Fruit fly (Drosophila melanogaster) whole organism, embryonic: Measurements from ENCODE around the gene CG10513.

ENCODE experiments used
- Atf3 ChIP-seq: fragments of 200-800 bp; sonication (Bioruptor generic); optimal IDR thresholded peaks from 3 replicates; lab custom pipeline; 2016; ENCODE audit warnings: missing biosample characterization, missing genetic modification characterization
- CG12769 ChIP-seq: fragments of 200-800 bp; sonication (Bioruptor generic); optimal IDR thresholded peaks from 2 replicates; lab custom pipeline; 2019; ENCODE audit warnings: missing biosample characterization, mild to moderate bottlenecking, missing genetic modification characterization, moderate library complexity
- CG13894 ChIP-seq: fragments of 200-800 bp; sonication (Bioruptor generic); optimal IDR thresholded peaks from 3 replicates; lab custom pipeline; 2018; ENCODE audit warnings: missing biosample characterization, mild to moderate bottlenecking, missing genetic modification characterization, moderate library complexity
- CG14667 ChIP-seq: fragments of 200-800 bp; sonication (Bioruptor generic); IDR thresholded peaks from 2 replicates; pipeline ENCODE4 v1.3.6; 2022; ENCODE audit warnings: missing biosample characterization, missing genetic modification characterization
- CG15269 ChIP-seq: fragments of 200-800 bp; sonication (Bioruptor generic); optimal IDR thresholded peaks from 2 replicates; lab custom pipeline; 2018; ENCODE audit warnings: missing biosample characterization, mild to moderate bottlenecking, missing genetic modification characterization, moderate library complexity
- CG15514 ChIP-seq: fragments of 200-800 bp; sonication (Bioruptor generic); optimal IDR thresholded peaks from 3 replicates; lab custom pipeline; 2017; ENCODE audit warnings: missing biosample characterization, missing genetic modification characterization, mild to moderate bottlenecking, moderate library complexity, missing genetic modification reagents
- CG2202 ChIP-seq: fragments of 200-800 bp; sonication (Bioruptor generic); optimal IDR thresholded peaks from 2 replicates; lab custom pipeline; 2018; ENCODE audit warnings: missing biosample characterization, mild to moderate bottlenecking, missing genetic modification characterization
- CG30403 ChIP-seq: fragments of 200-800 bp; sonication (Bioruptor generic); optimal IDR thresholded peaks from 3 replicates; lab custom pipeline; 2016; ENCODE audit warnings: missing biosample characterization, missing genetic modification characterization
- CG3163 ChIP-seq: fragments of 200-800 bp; sonication (Bioruptor generic); optimal IDR thresholded peaks from 3 replicates; lab custom pipeline; 2016; ENCODE audit warnings: missing biosample characterization, missing genetic modification characterization
- CG34376 ChIP-seq: fragments of 200-800 bp; sonication (Bioruptor generic); optimal IDR thresholded peaks from 2 replicates; lab custom pipeline; 2018; ENCODE audit warnings: missing biosample characterization, mild to moderate bottlenecking, missing genetic modification characterization
- CG4282 ChIP-seq: fragments of 200-800 bp; sonication (Bioruptor generic); optimal IDR thresholded peaks from 2 replicates; lab custom pipeline; 2016; ENCODE audit warnings: missing biosample characterization, missing genetic modification characterization
- CG5953 ChIP-seq: fragments of 200-800 bp; sonication (Bioruptor generic); IDR thresholded peaks from 2 replicates; pipeline ENCODE4 v1.3.6; 2022; ENCODE audit warnings: missing biosample characterization, missing genetic modification characterization
- CG7556 ChIP-seq: fragments of 200-800 bp; sonication (Bioruptor generic); optimal IDR thresholded peaks from 2 replicates; lab custom pipeline; 2017; ENCODE audit warnings: missing biosample characterization, mild to moderate bottlenecking, missing genetic modification characterization
- CG8290 ChIP-seq, 3 experiments: fragments of 200-800 bp; sonication (Bioruptor generic); optimal IDR thresholded peaks; 2 replicates each; lab custom pipeline; 2016 to 2019; ENCODE audit warnings: missing biosample characterization in 3 of 3, missing genetic modification characterization in 3 of 3, mild to moderate bottlenecking in 2 of 3, moderate library complexity in 1 of 3
- CG8944 ChIP-seq: fragments of 200-800 bp; sonication (Bioruptor generic); optimal IDR thresholded peaks from 3 replicates; lab custom pipeline; 2016; ENCODE audit warnings: missing biosample characterization, missing genetic modification characterization
- CG9876 ChIP-seq: fragments of 200-800 bp; sonication (Bioruptor generic); optimal IDR thresholded peaks from 2 replicates; lab custom pipeline; 2016; ENCODE audit warnings: missing biosample characterization, missing genetic modification characterization
- Camta ChIP-seq: fragments of 200-800 bp; sonication (Bioruptor generic); optimal IDR thresholded peaks from 2 replicates; lab custom pipeline; 2016; ENCODE audit warnings: missing biosample characterization, missing genetic modification characterization
- Eip74EF ChIP-seq, 2 experiments: fragments of 200-800 bp in 1 of 2; fragments of >200 bp in 1 of 2; sonication (Bioruptor generic) in 1 of 2; optimal IDR thresholded peaks; 2 replicates each; lab custom pipeline; 2017 to 2019; ENCODE audit warnings: missing biosample characterization in 2 of 2, missing genetic modification characterization in 2 of 2, mild to moderate bottlenecking in 1 of 2, moderate library complexity in 1 of 2
- H15 ChIP-seq: fragments of 200-800 bp; sonication (Bioruptor generic); IDR thresholded peaks from 3 replicates; pipeline ENCODE4 v1.3.6; 2022; ENCODE audit warnings: missing biosample characterization, missing genetic modification characterization
- Hr78 ChIP-seq, 2 experiments: fragments of 200-800 bp in 1 of 2; fragments of >200 bp in 1 of 2; sonication (Bioruptor generic) in 1 of 2; optimal IDR thresholded peaks; 2 replicates each; lab custom pipeline; 2017 to 2019; ENCODE audit warnings: missing biosample characterization in 2 of 2, missing genetic modification characterization in 2 of 2, mild to moderate bottlenecking in 1 of 2, moderate library complexity in 1 of 2
- Jarid2 ChIP-seq: fragments of 200-800 bp; sonication (Bioruptor generic); optimal IDR thresholded peaks from 3 replicates; lab custom pipeline; 2017; ENCODE audit warnings: mild to moderate bottlenecking, missing biosample characterization, missing genetic modification reagents, missing genetic modification characterization
- Mad ChIP-seq: fragments of 200-800 bp; sonication (Bioruptor generic); optimal IDR thresholded peaks from 2 replicates; lab custom pipeline; 2016; ENCODE audit warnings: missing biosample characterization, missing genetic modification characterization
- Nf-YB ChIP-seq: fragments of 200-800 bp; sonication (Bioruptor generic); optimal IDR thresholded peaks from 3 replicates; lab custom pipeline; 2019; ENCODE audit warnings: missing biosample characterization, mild to moderate bottlenecking, missing genetic modification characterization, moderate library complexity
- Stat92E ChIP-seq, 3 experiments: fragments of >200 bp in 2 of 3; fragments of 200-800 bp in 1 of 3; sonication (Bioruptor generic) in 1 of 3; optimal IDR thresholded peaks; 2 replicates each; lab custom pipeline; 2017 to 2019; ENCODE audit warnings: missing biosample characterization in 3 of 3, missing genetic modification characterization in 3 of 3, mild to moderate bottlenecking in 1 of 3, moderate library complexity in 1 of 3
- Trl ChIP-seq, 3 experiments: fragments of >200 bp in 2 of 3; fragments of 200-800 bp in 1 of 3; sonication (Bioruptor generic) in 1 of 3; optimal IDR thresholded peaks; 2 replicates in 1 of 3; 3 replicates in 2 of 3; lab custom pipeline; 2016 to 2017; ENCODE audit warnings: missing biosample characterization in 1 of 3, missing genetic modification characterization in 1 of 3
- ab ChIP-seq: fragments of 200-800 bp; sonication (Bioruptor generic); optimal IDR thresholded peaks from 2 replicates; lab custom pipeline; 2016; ENCODE audit warnings: missing biosample characterization, missing genetic modification characterization
- cad ChIP-seq: fragments of >200 bp; optimal IDR thresholded peaks from 2 replicates; lab custom pipeline; 2017; ENCODE audit warnings: missing biosample characterization, missing genetic modification characterization
- chinmo ChIP-seq: fragments of 200-800 bp; sonication (Bioruptor generic); IDR thresholded peaks from 4 replicates; pipeline ENCODE4 v1.3.6; 2022; ENCODE audit warnings: missing biosample characterization, missing genetic modification characterization; ENCODE audit not compliant: partially characterized antibody
- chn ChIP-seq: fragments of 200-800 bp; sonication (Bioruptor generic); optimal IDR thresholded peaks from 2 replicates; lab custom pipeline; 2016; ENCODE audit warnings: missing biosample characterization, missing genetic modification characterization
- cwo ChIP-seq: fragments of 200-800 bp; sonication (Bioruptor generic); optimal IDR thresholded peaks from 3 replicates; lab custom pipeline; 2017; ENCODE audit warnings: missing biosample characterization, missing genetic modification characterization, mild to moderate bottlenecking, moderate library complexity, missing genetic modification reagents
- danr ChIP-seq: fragments of 200-800 bp; sonication (Bioruptor generic); IDR thresholded peaks from 2 replicates; pipeline ENCODE4 v1.3.6; 2022; ENCODE audit warnings: missing biosample characterization, missing genetic modification characterization
- exex ChIP-seq: fragments of 200-800 bp; sonication (Bioruptor generic); optimal IDR thresholded peaks from 4 replicates; lab custom pipeline; 2018; ENCODE audit warnings: missing biosample characterization, mild to moderate bottlenecking, missing genetic modification characterization, moderate library complexity
- ftz-f1 ChIP-seq: fragments of 200-800 bp; sonication (Bioruptor generic); optimal IDR thresholded peaks from 2 replicates; lab custom pipeline; 2016; ENCODE audit warnings: missing biosample characterization, missing genetic modification characterization
- lab ChIP-seq: fragments of 200-800 bp; sonication (Bioruptor generic); optimal IDR thresholded peaks from 3 replicates; lab custom pipeline; 2017; ENCODE audit warnings: missing biosample characterization, missing genetic modification characterization, mild to moderate bottlenecking, moderate library complexity, missing genetic modification reagents
- lbe ChIP-seq: fragments of 200-800 bp; sonication (Bioruptor generic); optimal IDR thresholded peaks from 2 replicates; lab custom pipeline; 2016; ENCODE audit warnings: missing biosample characterization, mild to moderate bottlenecking, missing genetic modification characterization
- mirr ChIP-seq: fragments of 200-800 bp; sonication (Bioruptor generic); optimal IDR thresholded peaks from 3 replicates; lab custom pipeline; 2018; ENCODE audit warnings: missing biosample characterization, mild to moderate bottlenecking, missing genetic modification characterization
- nom ChIP-seq: fragments of 200-800 bp; sonication (Bioruptor generic); optimal IDR thresholded peaks from 2 replicates; lab custom pipeline; 2017; ENCODE audit warnings: missing biosample characterization, missing genetic modification characterization, mild to moderate bottlenecking, moderate library complexity, missing genetic modification reagents
- rib ChIP-seq: fragments of 200-800 bp; sonication (Bioruptor generic); IDR thresholded peaks from 2 replicates; pipeline ENCODE4 v1.3.6; 2022; ENCODE audit warnings: missing biosample characterization, missing genetic modification characterization
- scrt ChIP-seq: fragments of 200-800 bp; sonication (Bioruptor generic); optimal IDR thresholded peaks from 2 replicates; lab custom pipeline; 2018; ENCODE audit warnings: missing biosample characterization, mild to moderate bottlenecking, missing genetic modification characterization, moderate library complexity
- sd ChIP-seq: fragments of 200-800 bp; sonication (Bioruptor generic); optimal IDR thresholded peaks from 3 replicates; lab custom pipeline; 2018; ENCODE audit warnings: missing biosample characterization, mild to moderate bottlenecking, missing genetic modification characterization, moderate library complexity
- seq ChIP-seq: fragments of 200-800 bp; sonication (Bioruptor generic); IDR thresholded peaks from 2 replicates; pipeline ENCODE4 v1.3.6; 2022; ENCODE audit warnings: missing biosample characterization, missing genetic modification characterization
- slou ChIP-seq: fragments of 200-800 bp; sonication (Bioruptor generic); optimal IDR thresholded peaks from 3 replicates; lab custom pipeline; 2016; ENCODE audit warnings: missing biosample characterization, missing genetic modification characterization
- sug ChIP-seq: fragments of 200-800 bp; optimal IDR thresholded peaks from 2 replicates; lab custom pipeline; 2019; ENCODE audit warnings: missing biosample characterization, mild to moderate bottlenecking, missing genetic modification characterization, moderate library complexity
- usp ChIP-seq: fragments of >200 bp; optimal IDR thresholded peaks from 2 replicates; lab custom pipeline; 2017; ENCODE audit warnings: missing biosample characterization, missing genetic modification characterization
- vnd ChIP-seq: fragments of 200-800 bp; sonication (Bioruptor generic); IDR thresholded peaks from 3 replicates; pipeline ENCODE4 v1.3.6; 2022; ENCODE audit warnings: missing biosample characterization, missing genetic modification characterization; ENCODE audit not compliant: partially characterized antibody
- z ChIP-seq: fragments of 200-800 bp; sonication (Bioruptor generic); IDR thresholded peaks from 3 replicates; pipeline ENCODE4 v1.3.6; 2022; ENCODE audit warnings: missing biosample characterization, missing genetic modification characterization

Gene CG10513

dm6 chr3R:25303857-25304440 is 26.9 kb upstream of the CG10513 start, which contains the start of gene CG31436:
Gene CG31436, plus strand, starts transcription at chr3R:25304137.
- TF ChIP-seq lbe (GFP tag; lab: Kevin White, UChicago) (peak; percentile 42), CG8290 (GFP tag; optimal IDR thresholded peaks at IDR 0.05; lab: Kevin White, UChicago) (no peak), CG8290 (tag; optimal IDR thresholded peaks at IDR 0.05; lab: Kevin White, UChicago) (peak in 1 of 2 experiments; percentile 11), CG34376 (GFP tag; lab: Kevin White, UChicago) (peak; percentile 29), ab (GFP tag; lab: Kevin White, UChicago) (no peak), Eip74EF (GFP tag; optimal IDR thresholded peaks at IDR 0.05; lab: Kevin White, UChicago) (peak in 1 of 2 experiments; percentile 18), mirr (peak; percentile 30), CG2202 (tag; lab: Kevin White, UChicago) (no peak), CG13894 (tag; lab: Kevin White, UChicago) (peak; percentile 36), Atf3 (GFP tag; lab: Kevin White, UChicago) (no peak), lab (GFP tag; lab: Kevin White, UChicago) (peak; percentile 9), CG30403 (no peak), Jarid2 (GFP tag; lab: Kevin White, UChicago) (peak; percentile 73), z (peak; percentile 41; the same call in 1 of the 3 replicates), sug (tag; lab: Kevin White, UChicago) (peak; percentile 47), CG12769 (tag; lab: Kevin White, UChicago) (peak; percentile 67), H15 (GFP tag; lab: Robert Waterston, UW) (no peak), nom (GFP tag; lab: Kevin White, UChicago) (no peak), cwo (GFP tag; lab: Kevin White, UChicago) (no peak), CG15514 (GFP tag; lab: Kevin White, UChicago) (peak; percentile 12), ftz-f1 (GFP tag; lab: Kevin White, UChicago) (peak; percentile 92), CG5953 (GFP tag; lab: Robert Waterston, UW) (no peak), Hr78 (GFP tag; optimal IDR thresholded peaks at IDR 0.05; lab: Kevin White, UChicago) (peak in 1 of 2 experiments; percentile 82), sd (tag; lab: Kevin White, UChicago) (peak; percentile 35), cad (GFP tag; lab: Kevin White, UChicago) (no peak), slou (GFP tag; lab: Kevin White, UChicago) (no peak), CG4282 (GFP tag; lab: Kevin White, UChicago) (no peak), CG3163 (GFP tag; lab: Kevin White, UChicago) (no peak), exex (tag; lab: Kevin White, UChicago) (peak; percentile 42), Trl (optimal IDR thresholded peaks at IDR 0.05; lab: Kevin White, UChicago) (peak; percentile 44 to 82), Trl (GFP tag; optimal IDR thresholded peaks at IDR 0.05; lab: Kevin White, UChicago) (no peak), Stat92E (GFP tag; optimal IDR thresholded peaks at IDR 0.05; lab: Kevin White, UChicago) (no peak), Nf-YB (no peak)

- TF ChIP-seq lbe (GFP tag; lab: Kevin White, UChicago) (peak; percentile 30), usp (no peak)
Measured at dm6 chr3R:25302239-25302638, 25.2 kb upstream of the CG10513 start, which contains the start of gene CG31370. Gene CG31370, plus strand, starts transcription at chr3R:25302464.

- TF ChIP-seq Camta (GFP tag; lab: Kevin White, UChicago) (no peak), CG14667 (no peak), CG13894 (tag; lab: Kevin White, UChicago) (peak; percentile 30), scrt (GFP tag; lab: Kevin White, UChicago) (no peak), rib (GFP tag; lab: Robert Waterston, UW) (no peak), Mad (GFP tag; lab: Kevin White, UChicago) (no peak), CG7556 (GFP tag; lab: Kevin White, UChicago) (no peak), CG8944 (GFP tag; lab: Kevin White, UChicago) (no peak), chn (no peak), chinmo (GFP tag; lab: Robert Waterston, UW) (peak; percentile 57; the same call in 1 of the 4 replicates), CG9876 (GFP tag; lab: Kevin White, UChicago) (no peak), vnd (no peak), danr (GFP tag; lab: Robert Waterston, UW) (no peak), CG15269 (peak; percentile 41), seq (GFP tag; lab: Robert Waterston, UW) (no peak)
Measured at dm6 chr3R:25300575-25300974, 23.6 kb upstream of the CG10513 start, which contains the start of gene CG13659. Gene CG13659, plus strand, starts transcription at chr3R:25300891.
